Fruit fly (Drosophila melanogaster): ENCODE results near the gene CG33647.

dm6 chr3L:19228857-19229398 is 7.2 kb upstream of the CG33647 start:
- TF ChIP-seq CTCF (optimal IDR thresholded peaks at IDR 0.05), result no peak
- no peak for TF ChIP-seq CG8478 (optimal IDR thresholded peaks at IDR 0.05)
